ENCODE assay signal across 1 fruit fly cellular context in genomic region chr3R:10520287-10521008, dm6.
TF ChIP-seq lines count a peak whose summit lies in the region.

No protein-coding gene starts in this region.

TF ChIP-seq in whole organism, embryonic, 481 proteins besides CTCF, POLR2A, EP300 and RAD21 (continued from another document and continues in another):
- TF ChIP-seq CG31224 (GFP tag; IDR thresholded peaks at IDR 0.05; lab: Robert Waterston, UW) (no peak), Bdp1 (GFP tag; optimal IDR thresholded peaks at IDR 0.05; lab: Kevin White, UChicago) (no peak), repo (GFP tag; optimal IDR thresholded peaks at IDR 0.05; lab: Kevin White, UChicago) (no peak), CG13296 (GFP tag; optimal IDR thresholded peaks at IDR 0.05; lab: Kevin White, UChicago) (peak; percentile 47), CG15601 (tag; optimal IDR thresholded peaks at IDR 0.05; lab: Kevin White, UChicago) (peak; percentile 23), CG13424 (tag; optimal IDR thresholded peaks at IDR 0.05; lab: Kevin White, UChicago) (peak; percentile 67), Camta (GFP tag; optimal IDR thresholded peaks at IDR 0.05; lab: Kevin White, UChicago) (peak; percentile 33), btn (GFP tag; optimal IDR thresholded peaks at IDR 0.05; lab: Kevin White, UChicago) (no peak), CG9727 (GFP tag; optimal IDR thresholded peaks at IDR 0.05; lab: Kevin White, UChicago) (peak; percentile 55), Stat92E (GFP tag; optimal IDR thresholded peaks at IDR 0.05; lab: Kevin White, UChicago) (no peak), phol (tag; optimal IDR thresholded peaks at IDR 0.05; lab: Kevin White, UChicago) (peak; percentile 62), emc (GFP tag; optimal IDR thresholded peaks at IDR 0.05; lab: Kevin White, UChicago) (no peak), CG2199 (GFP tag; IDR thresholded peaks at IDR 0.05; lab: Robert Waterston, UW) (no peak), CG8089 (GFP tag; optimal IDR thresholded peaks at IDR 0.05; lab: Kevin White, UChicago) (no peak), CG1792 (GFP tag; optimal IDR thresholded peaks at IDR 0.05; lab: Kevin White, UChicago) (no peak), Max (GFP tag; optimal IDR thresholded peaks at IDR 0.05; lab: Kevin White, UChicago) (no peak), br (optimal IDR thresholded peaks at IDR 0.05; lab: Kevin White, UChicago) (no peak), GATAe (GFP tag; conservative IDR thresholded peaks at IDR 0.05; lab: Robert Waterston, UW) (peak; percentile 89), CoRest (tag; optimal IDR thresholded peaks at IDR 0.05; lab: Kevin White, UChicago) (peak; percentile 78), CG6813 (GFP tag; optimal IDR thresholded peaks at IDR 0.05; lab: Kevin White, UChicago) (no peak), disco-r (GFP tag; optimal IDR thresholded peaks at IDR 0.05; lab: Kevin White, UChicago) (peak; percentile 2), gcm2 (GFP tag; optimal IDR thresholded peaks at IDR 0.05; lab: Kevin White, UChicago) (no peak), Spps (tag; optimal IDR thresholded peaks at IDR 0.05; lab: Kevin White, UChicago) (no peak), Hey (tag; optimal IDR thresholded peaks at IDR 0.05; lab: Kevin White, UChicago) (no peak), CG7357 (GFP tag; IDR thresholded peaks at IDR 0.05; lab: Robert Waterston, UW) (no peak), ab (GFP tag; optimal IDR thresholded peaks at IDR 0.05; lab: Kevin White, UChicago) (no peak), zen2 (GFP tag; IDR thresholded peaks at IDR 0.05; lab: Robert Waterston, UW; ENCODE audit: partially characterized antibody) (no peak), tna (GFP tag; IDR thresholded peaks at IDR 0.05; lab: Robert Waterston, UW; ENCODE audit: partially characterized antibody) (no peak), CG18599 (GFP tag; optimal IDR thresholded peaks at IDR 0.05; lab: Kevin White, UChicago) (peak; percentile 48), CG1647 (GFP tag; optimal IDR thresholded peaks at IDR 0.05; lab: Kevin White, UChicago) (no peak), dmrt99B (tag; optimal IDR thresholded peaks at IDR 0.05; lab: Kevin White, UChicago) (peak; percentile 69), CG31441 (GFP tag; IDR thresholded peaks at IDR 0.05; lab: Robert Waterston, UW) (peak; percentile 72), CHES-1-like (GFP tag; optimal IDR thresholded peaks at IDR 0.05; lab: Kevin White, UChicago) (no peak), PHDP (tag; optimal IDR thresholded peaks at IDR 0.05; lab: Kevin White, UChicago) (peak; percentile 58), Ets97D (GFP tag; optimal IDR thresholded peaks at IDR 0.05; lab: Kevin White, UChicago) (no peak), Hand (GFP tag; optimal IDR thresholded peaks at IDR 0.05; lab: Kevin White, UChicago) (peak; percentile 24), Pdp1 (GFP tag; optimal IDR thresholded peaks at IDR 0.05; lab: Kevin White, UChicago) (peak; percentile 58 to 60), hbn (GFP tag; IDR thresholded peaks at IDR 0.05; lab: Robert Waterston, UW; ENCODE audit: partially characterized antibody) (no peak), C15 (GFP tag; IDR thresholded peaks at IDR 0.05; lab: Robert Waterston, UW) (no peak), jigr1 (GFP tag; IDR thresholded peaks at IDR 0.05; lab: Robert Waterston, UW) (no peak), Dad (GFP tag; optimal IDR thresholded peaks at IDR 0.05; lab: Kevin White, UChicago) (no peak), CG12236 (GFP tag; optimal IDR thresholded peaks at IDR 0.05; lab: Kevin White, UChicago) (no peak), Lpt (GFP tag; optimal IDR thresholded peaks at IDR 0.05; lab: Kevin White, UChicago) (no peak), fru (optimal IDR thresholded peaks at IDR 0.05; lab: Kevin White, UChicago) (no peak), CG4730 (GFP tag; IDR thresholded peaks at IDR 0.05; lab: Robert Waterston, UW) (no peak), slp2 (GFP tag; optimal IDR thresholded peaks at IDR 0.05; lab: Kevin White, UChicago) (no peak), Trl (optimal IDR thresholded peaks at IDR 0.05; lab: Kevin White, UChicago) (no peak), Trl (GFP tag; optimal IDR thresholded peaks at IDR 0.05; lab: Kevin White, UChicago) (peak; percentile 9), Mes4 (GFP tag; optimal IDR thresholded peaks at IDR 0.05; lab: Kevin White, UChicago) (no peak), sr (GFP tag; IDR thresholded peaks at IDR 0.05; lab: Robert Waterston, UW) (no peak), CG10147 (GFP tag; optimal IDR thresholded peaks at IDR 0.05; lab: Kevin White, UChicago) (peak; percentile 44), CG2116 (GFP tag; optimal IDR thresholded peaks at IDR 0.05; lab: Kevin White, UChicago) (no peak), Xrp1 (GFP tag; IDR thresholded peaks at IDR 0.05; lab: Robert Waterston, UW) (peak; percentile 44; the same call in 1 of the 2 replicates), gsb (GFP tag; IDR thresholded peaks at IDR 0.05; lab: Robert Waterston, UW) (no peak), pfk (GFP tag; optimal IDR thresholded peaks at IDR 0.05; lab: Kevin White, UChicago) (no peak), CG7786 (GFP tag; optimal IDR thresholded peaks at IDR 0.05; lab: Kevin White, UChicago) (no peak), CG5180 (GFP tag; optimal IDR thresholded peaks at IDR 0.05; lab: Kevin White, UChicago) (no peak), CG14050 (GFP tag; IDR thresholded peaks at IDR 0.05; lab: Robert Waterston, UW) (no peak), Sry-δ (GFP tag; optimal IDR thresholded peaks at IDR 0.05; lab: Kevin White, UChicago) (no peak), peb (GFP tag; IDR thresholded peaks at IDR 0.05; lab: Robert Waterston, UW) (no peak), Vsx1 (GFP tag; optimal IDR thresholded peaks at IDR 0.05; lab: Kevin White, UChicago) (no peak), CG11093 (GFP tag; IDR thresholded peaks at IDR 0.05; lab: Robert Waterston, UW) (no peak), chif (GFP tag; optimal IDR thresholded peaks at IDR 0.05; lab: Kevin White, UChicago) (no peak), CG16815 (GFP tag; optimal IDR thresholded peaks at IDR 0.05; lab: Kevin White, UChicago) (peak; percentile 11), CG14014 (GFP tag; IDR thresholded peaks at IDR 0.05; lab: Robert Waterston, UW) (peak; percentile 35; the same call in 1 of the 2 replicates), CG15011 (GFP tag; optimal IDR thresholded peaks at IDR 0.05; lab: Kevin White, UChicago) (peak; percentile 54), CG10543 (GFP tag; optimal IDR thresholded peaks at IDR 0.05; lab: Kevin White, UChicago) (peak; percentile 60), unc-4 (GFP tag; IDR thresholded peaks at IDR 0.05; lab: Robert Waterston, UW; ENCODE audit: partially characterized antibody) (no peak), Atf-2 (GFP tag; optimal IDR thresholded peaks at IDR 0.05; lab: Kevin White, UChicago) (no peak), CG11696 (GFP tag; IDR thresholded peaks at IDR 0.05; lab: Robert Waterston, UW) (no peak), p53 (GFP tag; optimal IDR thresholded peaks at IDR 0.05; lab: Kevin White, UChicago) (no peak), chinmo (GFP tag; IDR thresholded peaks at IDR 0.05; lab: Robert Waterston, UW; ENCODE audit: partially characterized antibody) (no peak), NK7.1 (GFP tag; optimal IDR thresholded peaks at IDR 0.05; lab: Kevin White, UChicago) (no peak), lab (GFP tag; optimal IDR thresholded peaks at IDR 0.05; lab: Kevin White, UChicago) (peak; percentile 66), croc (GFP tag; conservative IDR thresholded peaks at IDR 0.05; lab: Robert Waterston, UW) (0 out of 3 replicates have a peak, but pooled peaks have one; percentile 24), ind (GFP tag; optimal IDR thresholded peaks at IDR 0.05; lab: Kevin White, UChicago) (peak; percentile 29), CG14965 (GFP tag; optimal IDR thresholded peaks at IDR 0.05; lab: Kevin White, UChicago; ENCODE audit: borderline replicate concordance) (no peak), lmd (GFP tag; IDR thresholded peaks at IDR 0.05; lab: Robert Waterston, UW) (no peak), fd96Cb (tag; optimal IDR thresholded peaks at IDR 0.05; lab: Kevin White, UChicago) (peak; percentile 52), CG4360 (GFP tag; IDR thresholded peaks at IDR 0.05; lab: Robert Waterston, UW) (no peak), CG6175 (GFP tag; IDR thresholded peaks at IDR 0.05; lab: Robert Waterston, UW) (no peak), CG12071 (GFP tag; optimal IDR thresholded peaks at IDR 0.05; lab: Kevin White, UChicago) (no peak), chm (GFP tag; IDR thresholded peaks at IDR 0.05; lab: Robert Waterston, UW) (no peak), Neu2 (GFP tag; optimal IDR thresholded peaks at IDR 0.05; lab: Kevin White, UChicago; ENCODE audit: borderline replicate concordance) (no peak), gfzf (GFP tag; optimal IDR thresholded peaks at IDR 0.05; lab: Kevin White, UChicago) (no peak), H2.0 (GFP tag; IDR thresholded peaks at IDR 0.05; lab: Robert Waterston, UW) (no peak), CG2202 (tag; optimal IDR thresholded peaks at IDR 0.05; lab: Kevin White, UChicago) (no peak), CG3163 (GFP tag; optimal IDR thresholded peaks at IDR 0.05; lab: Kevin White, UChicago) (no peak), CG1024 (GFP tag; IDR thresholded peaks at IDR 0.05; lab: Robert Waterston, UW) (no peak), stc (GFP tag; IDR thresholded peaks at IDR 0.05; lab: Robert Waterston, UW) (no peak), CG30020 (tag; optimal IDR thresholded peaks at IDR 0.05; lab: Kevin White, UChicago) (no peak), mld (GFP tag; IDR thresholded peaks at IDR 0.05; lab: Robert Waterston, UW; ENCODE audit: partially characterized antibody) (no peak), trh (GFP tag; optimal IDR thresholded peaks at IDR 0.05; lab: Kevin White, UChicago) (no peak), ci (GFP tag; IDR thresholded peaks at IDR 0.05; lab: Robert Waterston, UW) (no peak), fd102C (GFP tag; optimal IDR thresholded peaks at IDR 0.05; lab: Kevin White, UChicago) (no peak), Lhr (GFP tag; optimal IDR thresholded peaks at IDR 0.05; lab: Kevin White, UChicago) (no peak), CG15514 (GFP tag; optimal IDR thresholded peaks at IDR 0.05; lab: Kevin White, UChicago) (peak; percentile 10), ttk (GFP tag; IDR thresholded peaks at IDR 0.05; lab: Robert Waterston, UW) (no peak; the same call in 1 of the 2 replicates), CG8478 (optimal IDR thresholded peaks at IDR 0.05; lab: Kevin White, UChicago) (no peak), CrebB (tag; optimal IDR thresholded peaks at IDR 0.05; lab: Kevin White, UChicago) (no peak), HmgD (GFP tag; optimal IDR thresholded peaks at IDR 0.05; lab: Kevin White, UChicago) (no peak), Dek (tag; optimal IDR thresholded peaks at IDR 0.05; lab: Kevin White, UChicago) (peak; percentile 35), CG2129 (GFP tag; IDR thresholded peaks at IDR 0.05; lab: Robert Waterston, UW; ENCODE audit: partially characterized antibody) (no peak), CG8290 (GFP tag; optimal IDR thresholded peaks at IDR 0.05; lab: Kevin White, UChicago) (no peak), CG8290 (tag; optimal IDR thresholded peaks at IDR 0.05; lab: Kevin White, UChicago) (no peak), ara (GFP tag; IDR thresholded peaks at IDR 0.05; lab: Robert Waterston, UW) (no peak), CG14860 (GFP tag; IDR thresholded peaks at IDR 0.05; lab: Robert Waterston, UW; ENCODE audit: partially characterized antibody) (no peak), CG15073 (GFP tag; optimal IDR thresholded peaks at IDR 0.05; lab: Kevin White, UChicago) (no peak), pzg (GFP tag; optimal IDR thresholded peaks at IDR 0.05; lab: Kevin White, UChicago) (no peak), Sox102F (GFP tag; optimal IDR thresholded peaks at IDR 0.05; lab: Kevin White, UChicago) (peak; percentile 62), tio (GFP tag; optimal IDR thresholded peaks at IDR 0.05; lab: Kevin White, UChicago) (no peak), Eip74EF (GFP tag; optimal IDR thresholded peaks at IDR 0.05; lab: Kevin White, UChicago) (peak in 1 of 2 experiments; percentile 13), rib (GFP tag; IDR thresholded peaks at IDR 0.05; lab: Robert Waterston, UW) (no peak), her (GFP tag; optimal IDR thresholded peaks at IDR 0.05; lab: Kevin White, UChicago) (no peak), run (tag; optimal IDR thresholded peaks at IDR 0.05; lab: Kevin White, UChicago) (no peak), CG14710 (tag; optimal IDR thresholded peaks at IDR 0.05; lab: Kevin White, UChicago) (peak; percentile 33), crol (GFP tag; IDR thresholded peaks at IDR 0.05; lab: Robert Waterston, UW) (no peak), zfh1 (GFP tag; IDR thresholded peaks at IDR 0.05; lab: Robert Waterston, UW) (no peak), dmrt11E (tag; optimal IDR thresholded peaks at IDR 0.05; lab: Kevin White, UChicago) (peak; percentile 38), CG4617 (GFP tag; optimal IDR thresholded peaks at IDR 0.05; lab: Kevin White, UChicago; ENCODE audit: borderline replicate concordance) (no peak), CG12155 (GFP tag; optimal IDR thresholded peaks at IDR 0.05; lab: Kevin White, UChicago) (peak; percentile 21), CG12391 (tag; optimal IDR thresholded peaks at IDR 0.05; lab: Kevin White, UChicago) (peak; percentile 56), CG6791 (GFP tag; IDR thresholded peaks at IDR 0.05; lab: Robert Waterston, UW; ENCODE audit: partially characterized antibody) (no peak), NFAT (GFP tag; IDR thresholded peaks at IDR 0.05; lab: Robert Waterston, UW) (no peak), schlank (tag; optimal IDR thresholded peaks at IDR 0.05; lab: Kevin White, UChicago) (no peak), CG9609 (GFP tag; optimal IDR thresholded peaks at IDR 0.05; lab: Kevin White, UChicago) (no peak), wor (GFP tag; IDR thresholded peaks at IDR 0.05; lab: Robert Waterston, UW) (no peak), CG17361 (GFP tag; IDR thresholded peaks at IDR 0.05; lab: Robert Waterston, UW) (peak; percentile 67; the same call in 2 of the 3 replicates), lov (optimal IDR thresholded peaks at IDR 0.05; lab: Kevin White, UChicago) (no peak), lov (GFP tag; IDR thresholded peaks at IDR 0.05; lab: Robert Waterston, UW) (peak; percentile 34; the same call in 1 of the 3 replicates), Fer1 (GFP tag; optimal IDR thresholded peaks at IDR 0.05; lab: Kevin White, UChicago) (peak; percentile 52), Elba2 (GFP tag; optimal IDR thresholded peaks at IDR 0.05; lab: Kevin White, UChicago) (no peak), CG3726 (GFP tag; IDR thresholded peaks at IDR 0.05; lab: Robert Waterston, UW) (no peak), CG11085 (GFP tag; IDR thresholded peaks at IDR 0.05; lab: Robert Waterston, UW) (no peak), Ssrp (tag; optimal IDR thresholded peaks at IDR 0.05; lab: Kevin White, UChicago) (peak; percentile 50), CG4328 (GFP tag; optimal IDR thresholded peaks at IDR 0.05; lab: Kevin White, UChicago) (peak; percentile 11)
